Worm (Caenorhabditis elegans): ENCODE results near the gene K09E2.1.

DNA sequence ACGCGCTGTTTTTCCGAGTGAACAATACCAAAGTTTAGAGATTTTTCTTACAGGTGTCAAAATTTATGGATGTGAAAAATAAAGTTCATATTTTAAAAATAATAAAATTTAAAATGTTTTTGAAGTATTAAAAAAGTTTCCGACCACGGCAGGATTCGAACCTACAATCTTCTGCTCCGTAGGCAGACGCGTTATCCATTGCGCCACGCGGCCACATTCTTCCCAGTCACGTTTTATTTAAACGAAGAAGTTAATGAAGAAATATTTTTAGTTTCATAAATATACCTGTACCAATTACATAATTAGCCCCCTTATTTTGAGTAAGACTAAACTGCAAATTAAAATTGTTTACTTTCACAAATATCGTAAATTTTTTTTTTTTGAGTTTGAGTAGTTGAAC lies 41.0 kb upstream of the K09E2.1 start:
- peak; percentile 90 for TF ChIP-seq tbp1 (GFP tag; optimal IDR thresholded peaks at IDR 0.05)
- TF ChIP-seq T07F8.4 (tag; optimal IDR thresholded peaks at IDR 0.05), result no peak
- TF ChIP-seq B0336.3 (GFP tag; IDR thresholded peaks at IDR 0.05), result no peak
- no peak for TF ChIP-seq bed-1 (GFP tag; IDR thresholded peaks at IDR 0.05)
- TF ChIP-seq K12H6.12 (tag; optimal IDR thresholded peaks at IDR 0.05), result no peak
- TF ChIP-seq ets-4 (GFP tag; optimal IDR thresholded peaks at IDR 0.05), result no peak
- TF ChIP-seq madf-6 (GFP tag; IDR thresholded peaks at IDR 0.05), result peak; percentile 30; the same call in 1 of the 2 replicates
- no peak for TF ChIP-seq xnd-1 (tag; optimal IDR thresholded peaks at IDR 0.05)
- TF ChIP-seq B0035.1 (tag; optimal IDR thresholded peaks at IDR 0.05), result peak; percentile 65
- TF ChIP-seq snpc-4 (GFP tag; optimal IDR thresholded peaks at IDR 0.05), result peak; percentile 64
- TF ChIP-seq snpc-4 (tag; optimal IDR thresholded peaks at IDR 0.05), result peak in 3 of 4 experiments; percentile 34 to 68 (median 36)
- no peak for TF ChIP-seq sea-2 (GFP tag; IDR thresholded peaks at IDR 0.05)
- TF ChIP-seq dpl-1 (GFP tag; optimal IDR thresholded peaks at IDR 0.05), result no peak
- no peak for TF ChIP-seq let-526 (GFP tag; IDR thresholded peaks at IDR 0.05)

Measured in whole organism, young adult.